Fruit fly (Drosophila melanogaster): ENCODE data around the gene CG3552.
A peak's percentile ranks its signal among the peaks of the same experiment; 100 is the strongest.

CG3552 gene

dm6 chr3L:9423757-9424527 is 32.2 kb upstream of the CG3552 start (continued):
- TF ChIP-seq Med (GFP tag) (peak; percentile 69), Antp (GFP tag; optimal IDR thresholded peaks at IDR 0.05) (no peak), CG13424 (tag; optimal IDR thresholded peaks at IDR 0.05) (no peak), sna (GFP tag; IDR thresholded peaks at IDR 0.05; ENCODE audit: partially characterized antibody) (peak; percentile 12; the same call in 1 of the 2 replicates), CG34376 (GFP tag; optimal IDR thresholded peaks at IDR 0.05) (peak; percentile 57), CG10431 (GFP tag; optimal IDR thresholded peaks at IDR 0.05) (no peak), CG2712 (tag; optimal IDR thresholded peaks at IDR 0.05) (no peak), crp (GFP tag; optimal IDR thresholded peaks at IDR 0.05) (peak in 1 of 2 experiments; percentile 53), repo (GFP tag; optimal IDR thresholded peaks at IDR 0.05) (no peak), Usf (GFP tag; optimal IDR thresholded peaks at IDR 0.05) (no peak), Scr (GFP tag; IDR thresholded peaks at IDR 0.05; ENCODE audit: partially characterized antibody) (no peak), CG17361 (GFP tag; IDR thresholded peaks at IDR 0.05) (no peak), mirr (GFP tag; optimal IDR thresholded peaks at IDR 0.05) (peak; percentile 37), slp2 (GFP tag; optimal IDR thresholded peaks at IDR 0.05) (no peak), NC2β (GFP tag; optimal IDR thresholded peaks at IDR 0.05) (no peak), CG7928 (GFP tag; optimal IDR thresholded peaks at IDR 0.05) (no peak), dpn (GFP tag; optimal IDR thresholded peaks at IDR 0.05) (no peak), luna (GFP tag; optimal IDR thresholded peaks at IDR 0.05) (no peak), btn (GFP tag; optimal IDR thresholded peaks at IDR 0.05) (no peak), danr (GFP tag; IDR thresholded peaks at IDR 0.05) (no peak), twi (tag; optimal IDR thresholded peaks at IDR 0.05) (no peak), CG12769 (tag; optimal IDR thresholded peaks at IDR 0.05) (peak; percentile 7), hbn (GFP tag; IDR thresholded peaks at IDR 0.05; ENCODE audit: partially characterized antibody) (no peak), odd (GFP tag; optimal IDR thresholded peaks at IDR 0.05) (no peak), grau (tag; optimal IDR thresholded peaks at IDR 0.05) (no peak), Ets65A (GFP tag) (peak; percentile 66), CG8944 (GFP tag; optimal IDR thresholded peaks at IDR 0.05) (no peak), CG9437 (GFP tag; optimal IDR thresholded peaks at IDR 0.05) (peak; percentile 98), lmd (GFP tag; IDR thresholded peaks at IDR 0.05) (no peak), CG8765 (GFP tag; IDR thresholded peaks at IDR 0.05) (no peak), CG4707 (GFP tag; optimal IDR thresholded peaks at IDR 0.05) (no peak), ase (GFP tag; IDR thresholded peaks at IDR 0.05) (no peak), sisA (GFP tag; IDR thresholded peaks at IDR 0.05) (no peak), Opbp (GFP tag; IDR thresholded peaks at IDR 0.05; ENCODE audit: partially characterized antibody) (no peak), Atf-2 (GFP tag; optimal IDR thresholded peaks at IDR 0.05) (no peak), Mes4 (GFP tag; optimal IDR thresholded peaks at IDR 0.05) (no peak), CG2202 (tag; optimal IDR thresholded peaks at IDR 0.05) (no peak), pzg (GFP tag; optimal IDR thresholded peaks at IDR 0.05) (peak; percentile 4), mam (GFP tag; optimal IDR thresholded peaks at IDR 0.05) (no peak), nom (GFP tag; optimal IDR thresholded peaks at IDR 0.05) (no peak), BEAF-32 (GFP tag; optimal IDR thresholded peaks at IDR 0.05) (peak; percentile 8), dmrt11E (tag; optimal IDR thresholded peaks at IDR 0.05) (no peak), ranshi (GFP tag; IDR thresholded peaks at IDR 0.05) (no peak), CG16779 (GFP tag; IDR thresholded peaks at IDR 0.05) (no peak), lola (GFP tag; optimal IDR thresholded peaks at IDR 0.05) (no peak), CG6175 (GFP tag; IDR thresholded peaks at IDR 0.05) (no peak; the same call in 2 of the 3 replicates), D (optimal IDR thresholded peaks at IDR 0.05) (no peak), D (GFP tag; optimal IDR thresholded peaks at IDR 0.05) (no peak), CG8290 (GFP tag; optimal IDR thresholded peaks at IDR 0.05) (no peak), CG8290 (tag; optimal IDR thresholded peaks at IDR 0.05) (peak in 1 of 2 experiments; percentile 26)

Data from whole organism, embryonic.